Fruit fly (Drosophila melanogaster) whole organism, embryonic: ENCODE measurements around the gene Vajk3.

ENCODE experiments used
- Atf6 ChIP-seq: fragments of 200-800 bp; sonication (Bioruptor generic); IDR thresholded peaks from 2 replicates; pipeline ENCODE4 v1.3.6; 2022; ENCODE audit warnings: missing biosample characterization, missing genetic modification characterization
- Bteb2 ChIP-seq: fragments of 200-800 bp; sonication (Bioruptor generic); optimal IDR thresholded peaks from 2 replicates; lab custom pipeline; 2016; ENCODE audit warnings: missing biosample characterization, missing genetic modification characterization
- CG11093 ChIP-seq: fragments of 200-800 bp; sonication (Bioruptor generic); IDR thresholded peaks from 3 replicates; pipeline ENCODE4 v1.3.6; 2022; ENCODE audit warnings: missing biosample characterization, missing genetic modification characterization
- CG11695 ChIP-seq: fragments of 200-800 bp; sonication (Bioruptor generic); IDR thresholded peaks from 3 replicates; pipeline ENCODE4 v1.3.6; 2022; ENCODE audit warnings: missing biosample characterization, missing genetic modification characterization
- CG13287 ChIP-seq: fragments of 200-800 bp; sonication (Bioruptor generic); IDR thresholded peaks from 2 replicates; pipeline ENCODE4 v1.3.6; 2022; ENCODE audit warnings: missing biosample characterization, missing genetic modification characterization; ENCODE audit not compliant: partially characterized antibody
- CG2116 ChIP-seq: fragments of 200-800 bp; sonication (Bioruptor generic); optimal IDR thresholded peaks from 3 replicates; lab custom pipeline; 2018; ENCODE audit warnings: missing biosample characterization, mild to moderate bottlenecking, missing genetic modification characterization
- CG2712 ChIP-seq: fragments of 200-800 bp; optimal IDR thresholded peaks from 3 replicates; lab custom pipeline; 2019; ENCODE audit warnings: missing biosample characterization, mild to moderate bottlenecking, missing genetic modification characterization, moderate library complexity
- CG30403 ChIP-seq: fragments of 200-800 bp; sonication (Bioruptor generic); optimal IDR thresholded peaks from 3 replicates; lab custom pipeline; 2016; ENCODE audit warnings: missing biosample characterization, missing genetic modification characterization
- CG3163 ChIP-seq: fragments of 200-800 bp; sonication (Bioruptor generic); optimal IDR thresholded peaks from 3 replicates; lab custom pipeline; 2016; ENCODE audit warnings: missing biosample characterization, missing genetic modification characterization
- CG4282 ChIP-seq: fragments of 200-800 bp; sonication (Bioruptor generic); optimal IDR thresholded peaks from 2 replicates; lab custom pipeline; 2016; ENCODE audit warnings: missing biosample characterization, missing genetic modification characterization
- CG4707 ChIP-seq: fragments of 200-800 bp; sonication (Bioruptor generic); optimal IDR thresholded peaks from 2 replicates; lab custom pipeline; 2018; ENCODE audit warnings: missing biosample characterization, mild to moderate bottlenecking, missing genetic modification characterization, moderate library complexity
- CG6689 ChIP-seq: fragments of 200-800 bp; sonication (Bioruptor generic); IDR thresholded peaks from 2 replicates; pipeline ENCODE4 v1.3.6; 2022; ENCODE audit warnings: missing biosample characterization, missing genetic modification characterization
- CG6854 ChIP-seq: fragments of 200-800 bp; sonication (Bioruptor generic); optimal IDR thresholded peaks from 3 replicates; lab custom pipeline; 2017; ENCODE audit warnings: missing biosample characterization, mild to moderate bottlenecking, missing genetic modification characterization
- CG7928 ChIP-seq: fragments of 200-800 bp; sonication (Bioruptor generic); optimal IDR thresholded peaks from 2 replicates; lab custom pipeline; 2017; ENCODE audit warnings: missing biosample characterization, mild to moderate bottlenecking, missing genetic modification characterization
- CG7963 ChIP-seq: fragments of 200-800 bp; sonication (Bioruptor generic); IDR thresholded peaks from 3 replicates; pipeline ENCODE4 v1.3.6; 2022; ENCODE audit warnings: missing biosample characterization, missing genetic modification characterization; ENCODE audit not compliant: partially characterized antibody
- D19A ChIP-seq: fragments of 200-800 bp; optimal IDR thresholded peaks from 3 replicates; lab custom pipeline; 2019; ENCODE audit warnings: missing biosample characterization, mild to moderate bottlenecking, missing genetic modification characterization, moderate library complexity
- HmgD ChIP-seq: fragments of 200-800 bp; sonication (Bioruptor generic); optimal IDR thresholded peaks from 3 replicates; lab custom pipeline; 2016; ENCODE audit warnings: missing biosample characterization, missing genetic modification characterization
- Hr39 ChIP-seq: fragments of >200 bp; optimal IDR thresholded peaks from 2 replicates; lab custom pipeline; 2017
- Hr78 ChIP-seq, 2 experiments: fragments of 200-800 bp in 1 of 2; fragments of >200 bp in 1 of 2; sonication (Bioruptor generic) in 1 of 2; optimal IDR thresholded peaks; 2 replicates each; lab custom pipeline; 2017 to 2019; ENCODE audit warnings: missing biosample characterization in 2 of 2, missing genetic modification characterization in 2 of 2, mild to moderate bottlenecking in 1 of 2, moderate library complexity in 1 of 2
- Lhr ChIP-seq: fragments of 200-800 bp; sonication (Bioruptor generic); optimal IDR thresholded peaks from 3 replicates; lab custom pipeline; 2017; ENCODE audit warnings: mild to moderate bottlenecking, missing biosample characterization, missing genetic modification reagents, missing genetic modification characterization
- Lpt ChIP-seq: fragments of >200 bp; optimal IDR thresholded peaks from 2 replicates; lab custom pipeline; 2018; ENCODE audit warnings: missing biosample characterization, missing genetic modification characterization
- Nf-YA ChIP-seq: fragments of 200-800 bp; sonication (Bioruptor generic); IDR thresholded peaks from 2 replicates; pipeline ENCODE4 v1.3.6; 2022; ENCODE audit warnings: missing biosample characterization, missing genetic modification characterization
- NfI ChIP-seq: fragments of 200-800 bp; sonication (Bioruptor generic); optimal IDR thresholded peaks from 3 replicates; lab custom pipeline; 2018; ENCODE audit warnings: missing biosample characterization, mild to moderate bottlenecking, missing genetic modification characterization, moderate library complexity
- Trl ChIP-seq, 3 experiments: fragments of >200 bp in 2 of 3; fragments of 200-800 bp in 1 of 3; sonication (Bioruptor generic) in 1 of 3; optimal IDR thresholded peaks; 2 replicates in 1 of 3; 3 replicates in 2 of 3; lab custom pipeline; 2016 to 2017; ENCODE audit warnings: missing biosample characterization in 1 of 3, missing genetic modification characterization in 1 of 3
- Xrp1 ChIP-seq: fragments of 200-800 bp; sonication (Bioruptor generic); IDR thresholded peaks from 2 replicates; pipeline ENCODE4 v1.3.6; 2022; ENCODE audit warnings: missing biosample characterization, missing genetic modification characterization
- bcd ChIP-seq: fragments of 200-800 bp; sonication (Bioruptor generic); optimal IDR thresholded peaks from 2 replicates; lab custom pipeline; 2017; ENCODE audit warnings: missing biosample characterization, mild to moderate bottlenecking, missing genetic modification characterization
- btn ChIP-seq: fragments of 200-800 bp; sonication (Bioruptor generic); optimal IDR thresholded peaks from 2 replicates; lab custom pipeline; 2016; ENCODE audit warnings: missing biosample characterization, missing genetic modification characterization
- caup ChIP-seq: fragments of 200-800 bp; sonication (Bioruptor generic); optimal IDR thresholded peaks from 3 replicates; lab custom pipeline; 2017; ENCODE audit warnings: missing biosample characterization, mild to moderate bottlenecking, missing genetic modification characterization, moderate library complexity; ENCODE audit not compliant: severe bottlenecking
- crol ChIP-seq: fragments of 200-800 bp; sonication (Bioruptor generic); IDR thresholded peaks from 2 replicates; pipeline ENCODE4 v1.3.6; 2022; ENCODE audit warnings: missing biosample characterization, missing genetic modification characterization
- crp ChIP-seq, 2 experiments: fragments of 200-800 bp; sonication (Bioruptor generic); optimal IDR thresholded peaks; 2 replicates in 1 of 2; 3 replicates in 1 of 2; lab custom pipeline; 2017; ENCODE audit warnings: missing biosample characterization in 2 of 2, missing genetic modification characterization in 2 of 2, mild to moderate bottlenecking in 1 of 2, moderate library complexity in 1 of 2
- da ChIP-seq: fragments of 200-800 bp; sonication (Bioruptor generic); optimal IDR thresholded peaks from 2 replicates; lab custom pipeline; 2016; ENCODE audit warnings: missing biosample characterization, missing genetic modification characterization
- ems ChIP-seq: fragments of 200-800 bp; sonication (Bioruptor generic); optimal IDR thresholded peaks from 3 replicates; lab custom pipeline; 2016; ENCODE audit warnings: missing biosample characterization, missing genetic modification characterization
- fru ChIP-seq: fragments of >200 bp; optimal IDR thresholded peaks from 2 replicates; lab custom pipeline; 2017
- ham ChIP-seq: fragments of 200-800 bp; sonication (Bioruptor generic); IDR thresholded peaks from 2 replicates; pipeline ENCODE4 v1.3.6; 2022; ENCODE audit warnings: missing biosample characterization, missing genetic modification characterization
- hb ChIP-seq: fragments of 200-800 bp; sonication (Bioruptor generic); IDR thresholded peaks from 3 replicates; pipeline ENCODE4 v1.3.6; 2022; ENCODE audit warnings: missing biosample characterization, missing genetic modification characterization; ENCODE audit not compliant: partially characterized antibody
- klu ChIP-seq: fragments of 200-800 bp; sonication (Bioruptor generic); IDR thresholded peaks from 2 replicates; pipeline ENCODE4 v1.3.6; 2022; ENCODE audit warnings: missing biosample characterization, missing genetic modification characterization
- kni ChIP-seq: fragments of 200-800 bp; sonication (Bioruptor generic); optimal IDR thresholded peaks from 3 replicates; lab custom pipeline; 2017; ENCODE audit warnings: mild to moderate bottlenecking, missing biosample characterization, missing genetic modification reagents, missing genetic modification characterization
- mld ChIP-seq: fragments of 200-800 bp; sonication (Bioruptor generic); IDR thresholded peaks from 3 replicates; pipeline ENCODE4 v1.3.6; 2022; ENCODE audit warnings: missing biosample characterization, missing genetic modification characterization; ENCODE audit not compliant: partially characterized antibody
- nerfin-2 ChIP-seq: fragments of 200-800 bp; sonication (Bioruptor generic); IDR thresholded peaks from 2 replicates; pipeline ENCODE4 v1.3.6; 2022; ENCODE audit warnings: missing biosample characterization, missing genetic modification characterization; ENCODE audit not compliant: partially characterized antibody
- org-1 ChIP-seq: fragments of 200-800 bp; sonication (Bioruptor generic); optimal IDR thresholded peaks from 2 replicates; lab custom pipeline; 2017; ENCODE audit warnings: missing biosample characterization, missing genetic modification characterization
- otp ChIP-seq: fragments of 200-800 bp; sonication (Bioruptor generic); IDR thresholded peaks from 3 replicates; pipeline ENCODE4, ENCODE4 v1.3.6; 2022; ENCODE audit warnings: missing biosample characterization, missing genetic modification characterization
- pb ChIP-seq: fragments of 200-800 bp; sonication (Bioruptor generic); optimal IDR thresholded peaks from 3 replicates; lab custom pipeline; 2016; ENCODE audit warnings: missing biosample characterization, missing genetic modification characterization
- rib ChIP-seq: fragments of 200-800 bp; sonication (Bioruptor generic); IDR thresholded peaks from 2 replicates; pipeline ENCODE4 v1.3.6; 2022; ENCODE audit warnings: missing biosample characterization, missing genetic modification characterization
- sd ChIP-seq: fragments of 200-800 bp; sonication (Bioruptor generic); optimal IDR thresholded peaks from 3 replicates; lab custom pipeline; 2018; ENCODE audit warnings: missing biosample characterization, mild to moderate bottlenecking, missing genetic modification characterization, moderate library complexity
- sens ChIP-seq: fragments of 200-800 bp; sonication (Bioruptor generic); peaks from one replicate; lab custom pipeline; 2016; ENCODE audit warnings: missing biosample characterization, missing genetic modification characterization
- sisA ChIP-seq: fragments of 200-800 bp; sonication (Bioruptor generic); IDR thresholded peaks from 2 replicates; pipeline ENCODE4 v1.3.6; 2022; ENCODE audit warnings: missing biosample characterization, missing genetic modification characterization
- trem ChIP-seq: fragments of 200-800 bp; optimal IDR thresholded peaks from 3 replicates; lab custom pipeline; 2019; ENCODE audit warnings: missing biosample characterization, mild to moderate bottlenecking, missing genetic modification characterization, moderate library complexity
- vvl ChIP-seq: fragments of 200-800 bp; sonication (Bioruptor generic); IDR thresholded peaks from 2 replicates; pipeline ENCODE4 v1.3.6; 2022; ENCODE audit warnings: missing biosample characterization, missing genetic modification characterization
- wdn ChIP-seq: fragments of 200-800 bp; sonication (Bioruptor generic); IDR thresholded peaks from 2 replicates; pipeline ENCODE4 v1.3.6; 2022; ENCODE audit warnings: missing biosample characterization, missing genetic modification characterization
- wek ChIP-seq: fragments of 200-800 bp; sonication (Bioruptor generic); optimal IDR thresholded peaks from 3 replicates; lab custom pipeline; 2018; ENCODE audit warnings: missing biosample characterization, mild to moderate bottlenecking, missing genetic modification characterization, moderate library complexity

Gene Vajk3

DNA sequence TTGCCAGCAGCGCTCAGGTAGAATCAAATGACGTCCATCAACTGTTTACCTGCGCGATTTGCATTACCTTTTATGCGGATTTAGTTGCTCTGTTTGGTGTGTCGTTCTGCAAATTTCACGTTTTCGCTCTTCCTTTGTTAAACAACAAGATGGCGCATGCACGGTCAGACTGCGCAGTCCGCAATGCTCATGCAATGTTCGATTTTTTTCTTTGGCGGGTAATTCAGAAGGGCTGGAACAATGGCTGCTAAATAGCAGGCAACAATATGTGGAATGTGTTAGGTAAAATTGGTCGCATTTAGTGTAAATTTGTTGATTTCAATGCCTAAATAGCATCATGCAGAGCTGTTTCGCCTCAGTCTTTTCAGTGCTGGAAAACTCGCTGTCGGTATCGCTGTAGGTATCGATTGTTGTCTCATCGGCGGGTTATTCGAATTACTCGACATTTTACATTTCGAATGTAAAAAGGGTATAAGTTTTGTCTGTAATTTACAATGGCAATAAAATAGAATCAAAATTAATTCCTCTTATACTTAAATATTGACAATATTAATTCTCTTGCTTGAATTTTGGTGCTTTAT, 42.9 kb downstream of the Vajk3 start, which contains the start of gene Smg5 (continued):
- TF ChIP-seq kni = peak; percentile 64
- TF ChIP-seq caup = peak; percentile 88
- TF ChIP-seq Bteb2 (GFP tag; lab: Kevin White, UChicago) = peak; percentile 97
- TF ChIP-seq ems (GFP tag; lab: Kevin White, UChicago) = peak; percentile 92
- TF ChIP-seq CG11695 (GFP tag; lab: Robert Waterston, UW) = peak; percentile 88
- TF ChIP-seq Hr39 (lab: Kevin White, UChicago) = no peak
- TF ChIP-seq CG7963 (GFP tag; lab: Robert Waterston, UW) = peak; percentile 95
- peak; percentile 99 for TF ChIP-seq CG4282 (GFP tag; lab: Kevin White, UChicago)
- no peak for TF ChIP-seq Lpt (GFP tag; lab: Kevin White, UChicago)
- peak; percentile 90 for TF ChIP-seq CG2712 (tag; lab: Kevin White, UChicago)
- TF ChIP-seq wdn = peak; percentile 90
- TF ChIP-seq Xrp1 = peak; percentile 98
- peak; percentile 90 for TF ChIP-seq CG2116
- no peak for TF ChIP-seq CG6854 (GFP tag; lab: Kevin White, UChicago)
- TF ChIP-seq Lhr (GFP tag; lab: Kevin White, UChicago) = peak; percentile 79
- TF ChIP-seq sisA (GFP tag; lab: Robert Waterston, UW) = peak; percentile 98
- peak; percentile 91 for TF ChIP-seq mld (GFP tag; lab: Robert Waterston, UW)
- TF ChIP-seq da (GFP tag; lab: Kevin White, UChicago) = peak; percentile 92
- TF ChIP-seq CG3163 = peak; percentile 92
- TF ChIP-seq D19A (tag; lab: Kevin White, UChicago) = peak; percentile 49
- peak; percentile 96 for TF ChIP-seq hb
- TF ChIP-seq CG4707 = peak; percentile 35
- peak; percentile 47 for TF ChIP-seq crol (GFP tag; lab: Robert Waterston, UW)
- peak; percentile 67 for TF ChIP-seq wek (GFP tag; lab: Kevin White, UChicago)
- peak; percentile 97 for TF ChIP-seq nerfin-2
- TF ChIP-seq klu (GFP tag; lab: Robert Waterston, UW) = peak; percentile 92
- TF ChIP-seq CG30403 (GFP tag; lab: Kevin White, UChicago) = peak; percentile 98
- peak; percentile 87; the same call in 2 of the 3 replicates for TF ChIP-seq otp (GFP tag; lab: Robert Waterston, UW)
- peak; percentile 60; the same call in 1 of the 2 replicates for TF ChIP-seq ham (GFP tag; lab: Robert Waterston, UW)
- TF ChIP-seq pb = peak; percentile 94
- peak; percentile 78 for TF ChIP-seq trem
- peak; percentile 94 for TF ChIP-seq NfI (GFP tag; lab: Kevin White, UChicago)
- TF ChIP-seq CG6689 (GFP tag; lab: Robert Waterston, UW) = peak; percentile 88
- peak; percentile 95 for TF ChIP-seq vvl (GFP tag; lab: Robert Waterston, UW)
- TF ChIP-seq bcd (GFP tag; lab: Kevin White, UChicago) = peak; percentile 92
- peak; percentile 81 for TF ChIP-seq org-1 (GFP tag; lab: Kevin White, UChicago)
- TF ChIP-seq Atf6 (GFP tag; lab: Robert Waterston, UW) = peak; percentile 96
- TF ChIP-seq sens (GFP tag; lab: Kevin White, UChicago) = peak; percentile 97
- peak; percentile 74 for TF ChIP-seq sd (tag; lab: Kevin White, UChicago)
- TF ChIP-seq CG7928 = peak; percentile 62
- TF ChIP-seq fru = no peak
- TF ChIP-seq crp (GFP tag; optimal IDR thresholded peaks at IDR 0.05; lab: Kevin White, UChicago) = peak in 1 of 2 experiments; percentile 72
- peak in 1 of 2 experiments; percentile 14 for TF ChIP-seq Trl (optimal IDR thresholded peaks at IDR 0.05; lab: Kevin White, UChicago)
- peak; percentile 97 for TF ChIP-seq Trl (GFP tag; optimal IDR thresholded peaks at IDR 0.05; lab: Kevin White, UChicago)
- peak; percentile 84; the same call in 2 of the 3 replicates for TF ChIP-seq CG11093 (GFP tag; lab: Robert Waterston, UW)
- peak; percentile 93 for TF ChIP-seq Nf-YA (GFP tag; lab: Robert Waterston, UW)
- no peak for TF ChIP-seq Hr78 (GFP tag; optimal IDR thresholded peaks at IDR 0.05; lab: Kevin White, UChicago)
- TF ChIP-seq CG13287 = peak; percentile 93
- TF ChIP-seq btn (GFP tag; lab: Kevin White, UChicago) = peak; percentile 82
- TF ChIP-seq rib (GFP tag; lab: Robert Waterston, UW) = peak; percentile 95
- TF ChIP-seq HmgD (GFP tag; lab: Kevin White, UChicago) = peak; percentile 99
